Worm (Caenorhabditis elegans) whole organism, young adult: ENCODE measurements around the gene acox-1.6.

Experiments
- F22D6.2 ChIP-seq: sonication (generic microtip); optimal IDR thresholded peaks from 2 replicates; lab custom pipeline; 2016; ENCODE audit warnings: mild to moderate bottlenecking, missing genetic modification characterization, missing compliant biosample characterization
- F37B4.10 ChIP-seq: fragments of 200-800 bp; sonication (Bioruptor generic); IDR thresholded peaks from 2 replicates; pipeline ENCODE4 v1.3.6; 2022; ENCODE audit warnings: missing genetic modification characterization, missing compliant biosample characterization
- F49E8.2 ChIP-seq: sonication (generic microtip); optimal IDR thresholded peaks from 3 replicates; lab custom pipeline; 2017; ENCODE audit warnings: missing genetic modification characterization, mild to moderate bottlenecking, missing compliant biosample characterization, antibody characterized with exemption, moderate library complexity; ENCODE audit not compliant: insufficient read depth
- F52B5.7 ChIP-seq: sonication (generic microtip); optimal IDR thresholded peaks from 2 replicates; lab custom pipeline; 2016; ENCODE audit warnings: mild to moderate bottlenecking, missing genetic modification characterization, missing compliant biosample characterization
- K11D2.4 ChIP-seq: fragments of 200-800 bp; sonication (Bioruptor generic); IDR thresholded peaks from 2 replicates; pipeline ENCODE4 v1.3.6; 2022; ENCODE audit warnings: missing genetic modification reagents, missing genetic modification characterization, missing compliant biosample characterization
- K12H6.12 ChIP-seq: fragments of 200-800 bp; sonication (Bioruptor generic); optimal IDR thresholded peaks from 2 replicates; lab custom pipeline; 2018; ENCODE audit warnings: mild to moderate bottlenecking, missing genetic modification characterization, missing compliant biosample characterization
- Y53F4B.3 ChIP-seq: fragments of 200-800 bp; sonication (Bioruptor generic); IDR thresholded peaks from 2 replicates; pipeline ENCODE4 v1.3.6; 2022; ENCODE audit warnings: missing genetic modification reagents, missing genetic modification characterization, missing compliant biosample characterization
- ZK185.1 ChIP-seq: sonication (generic microtip); optimal IDR thresholded peaks from 2 replicates; lab custom pipeline; 2016; ENCODE audit warnings: mild to moderate bottlenecking, missing genetic modification characterization, missing compliant biosample characterization; ENCODE audit not compliant: poor library complexity, severe bottlenecking
- aptf-3 ChIP-seq: fragments of 200-800 bp; sonication (Bioruptor generic); IDR thresholded peaks from 2 replicates; pipeline ENCODE4 v1.3.6; 2022; ENCODE audit warnings: missing genetic modification characterization, missing compliant biosample characterization
- atf-7 ChIP-seq: sonication (generic microtip); optimal IDR thresholded peaks from 2 replicates; lab custom pipeline; 2017; ENCODE audit warnings: mild to moderate bottlenecking, missing genetic modification characterization, missing compliant biosample characterization
- attf-3 ChIP-seq: fragments of 200-800 bp; sonication (Bioruptor generic); conservative IDR thresholded peaks from 2 replicates; pipeline ENCODE4 v1.3.6; 2022; ENCODE audit warnings: missing genetic modification reagents, missing genetic modification characterization, missing compliant biosample characterization
- ccch-3 ChIP-seq: fragments of 200-800 bp; sonication (Bioruptor generic); optimal IDR thresholded peaks from 2 replicates; lab custom pipeline; 2018; ENCODE audit warnings: mild to moderate bottlenecking, missing genetic modification characterization, missing compliant biosample characterization
- cebp-1 ChIP-seq, 2 experiments: fragments of 200-800 bp in 1 of 2; sonication (Bioruptor generic) in 1 of 2; sonication (generic microtip) in 1 of 2; IDR thresholded peaks in 1 of 2; optimal IDR thresholded peaks in 1 of 2; 2 replicates each; pipeline versions ENCODE4 v1.3.6 to Lab custom; 2017 to 2022; ENCODE audit warnings: missing compliant biosample characterization in 2 of 2, missing genetic modification characterization in 2 of 2, mild to moderate bottlenecking in 1 of 2, missing genetic modification reagents in 1 of 2, moderate library complexity in 1 of 2
- ceh-100 ChIP-seq: fragments of 200-800 bp; sonication (Bioruptor generic); IDR thresholded peaks from 2 replicates; pipeline ENCODE4 v1.3.6; 2022; ENCODE audit warnings: missing genetic modification reagents, missing genetic modification characterization, missing compliant biosample characterization
- ceh-27 ChIP-seq: fragments of 200-800 bp; sonication (Bioruptor generic); optimal IDR thresholded peaks from 2 replicates; lab custom pipeline; 2018; ENCODE audit warnings: mild to moderate bottlenecking, missing genetic modification characterization, moderate library complexity, missing compliant biosample characterization
- chd-7 ChIP-seq: sonication (generic microtip); optimal IDR thresholded peaks from 2 replicates; lab custom pipeline; 2016; ENCODE audit warnings: mild to moderate bottlenecking, missing genetic modification characterization, moderate library complexity, missing compliant biosample characterization
- dox-1 ChIP-seq: fragments of 200-800 bp; sonication (Bioruptor generic); IDR thresholded peaks from 2 replicates; pipeline ENCODE4 v1.3.6; 2022; ENCODE audit warnings: missing genetic modification reagents, missing genetic modification characterization, missing compliant biosample characterization
- egl-44 ChIP-seq: fragments of 200-800 bp; sonication (Bioruptor generic); IDR thresholded peaks from 2 replicates; pipeline ENCODE4 v1.3.6; 2022; ENCODE audit warnings: missing genetic modification reagents, missing genetic modification characterization, missing compliant biosample characterization
- egrh-3 ChIP-seq: fragments of 200-800 bp; sonication (Bioruptor generic); IDR thresholded peaks from 2 replicates; pipeline ENCODE4 v1.3.6; 2022; ENCODE audit warnings: missing genetic modification reagents, missing genetic modification characterization, missing compliant biosample characterization
- hlh-12 ChIP-seq: sonication (generic microtip); optimal IDR thresholded peaks from 2 replicates; lab custom pipeline; 2016; ENCODE audit warnings: missing genetic modification characterization, missing compliant biosample characterization
- hrde-1 ChIP-seq: sonication (generic microtip); optimal IDR thresholded peaks from 2 replicates; lab custom pipeline; 2016; ENCODE audit warnings: missing genetic modification characterization, mild to moderate bottlenecking, missing compliant biosample characterization, moderate library complexity, missing genotype, missing genetic modification reagents, borderline replicate concordance
- let-526 ChIP-seq: fragments of 200-800 bp; sonication (Bioruptor generic); IDR thresholded peaks from 2 replicates; pipeline ENCODE4 v1.3.6; 2022; ENCODE audit warnings: missing genetic modification reagents, missing genetic modification characterization, missing compliant biosample characterization
- let-607 ChIP-seq, 2 experiments: fragments of 200-800 bp in 1 of 2; sonication (Bioruptor generic) in 1 of 2; sonication (generic microtip) in 1 of 2; optimal IDR thresholded peaks; 2 replicates each; lab custom pipeline; 2016 to 2018; ENCODE audit warnings: mild to moderate bottlenecking in 2 of 2, missing compliant biosample characterization in 2 of 2, missing genetic modification characterization in 2 of 2, moderate library complexity in 2 of 2, missing genotype in 1 of 2
- lin-35 ChIP-seq, 3 experiments: fragments of 150-350 bp in 2 of 3; sonication (generic microtip) in 1 of 3; optimal IDR thresholded peaks; 2 replicates each; lab custom pipeline; 2014 to 2018; ENCODE audit warnings: missing biosample characterization in 3 of 3, missing genetic modification characterization in 3 of 3, missing genetic modification reagents in 3 of 3
- lir-1 ChIP-seq: fragments of 200-800 bp; sonication (Bioruptor generic); conservative IDR thresholded peaks from 2 replicates; pipeline ENCODE4 v1.3.6; 2022; ENCODE audit warnings: missing genetic modification reagents, missing genetic modification characterization, missing compliant biosample characterization
- lsy-27 ChIP-seq: sonication (generic microtip); optimal IDR thresholded peaks from 2 replicates; lab custom pipeline; 2017; ENCODE audit warnings: missing genetic modification characterization, mild to moderate bottlenecking, missing compliant biosample characterization, antibody characterized with exemption, missing genotype, borderline replicate concordance; ENCODE audit not compliant: insufficient read depth
- madf-10 ChIP-seq: sonication (generic microtip); optimal IDR thresholded peaks from 2 replicates; lab custom pipeline; 2016; ENCODE audit warnings: mild to moderate bottlenecking, missing genetic modification characterization, missing compliant biosample characterization
- nhr-90 ChIP-seq: sonication (generic microtip); optimal IDR thresholded peaks from 2 replicates; lab custom pipeline; 2016; ENCODE audit warnings: missing genotype, mild to moderate bottlenecking, missing genetic modification characterization, missing compliant biosample characterization
- pbrm-1 ChIP-seq: fragments of 200-800 bp; sonication (Bioruptor generic); IDR thresholded peaks from 2 replicates; pipeline ENCODE4 v1.3.6; 2022; ENCODE audit warnings: missing genetic modification reagents, missing genetic modification characterization, missing compliant biosample characterization
- pha-4 ChIP-seq: fragments of 150-350 bp; sonication (generic microtip); optimal IDR thresholded peaks from 2 replicates; lab custom pipeline; 2014; ENCODE audit warnings: missing biosample characterization, missing genetic modification reagents, missing genetic modification characterization
- rpc-1 ChIP-seq, 2 experiments: fragments of 150-350 bp in 1 of 2; sonication (generic microtip) in 1 of 2; optimal IDR thresholded peaks; 2 replicates each; lab custom pipeline; 2014 to 2018; ENCODE audit warnings: missing biosample characterization in 1 of 2, missing genetic modification characterization in 1 of 2, missing genetic modification reagents in 1 of 2, missing genotype in 1 of 2
- snpc-1.3 ChIP-seq: sonication (generic microtip); optimal IDR thresholded peaks from 2 replicates; lab custom pipeline; 2017; ENCODE audit warnings: missing genetic modification characterization, mild to moderate bottlenecking, missing compliant biosample characterization, antibody characterized with exemption, moderate library complexity, missing genotype, missing genetic modification reagents; ENCODE audit not compliant: insufficient read depth
- sptf-2 ChIP-seq: fragments of 200-800 bp; sonication (Bioruptor generic); optimal IDR thresholded peaks from 2 replicates; lab custom pipeline; 2018; ENCODE audit warnings: mild to moderate bottlenecking, missing genetic modification characterization, missing compliant biosample characterization
- unc-62 ChIP-seq: fragments of 150-350 bp; optimal IDR thresholded peaks from 2 replicates; lab custom pipeline; 2014; ENCODE audit warnings: missing biosample characterization, missing genetic modification reagents, missing genetic modification characterization
- xnd-1 ChIP-seq: sonication (generic microtip); optimal IDR thresholded peaks from 2 replicates; lab custom pipeline; 2016; ENCODE audit warnings: missing genotype, missing genetic modification reagents, missing genetic modification characterization, missing compliant biosample characterization
- zfh-2 ChIP-seq: fragments of 200-800 bp; sonication (Bioruptor generic); conservative IDR thresholded peaks from 2 replicates; pipeline ENCODE4 v1.3.6; 2022; ENCODE audit warnings: missing genetic modification reagents, missing genetic modification characterization, missing compliant biosample characterization
- ztf-18 ChIP-seq: sonication (generic microtip); optimal IDR thresholded peaks from 2 replicates; lab custom pipeline; 2016; ENCODE audit warnings: missing genotype, mild to moderate bottlenecking, missing genetic modification characterization, missing compliant biosample characterization
- ztf-22 ChIP-seq: fragments of 200-800 bp; sonication (Bioruptor generic); optimal IDR thresholded peaks from 2 replicates; lab custom pipeline; 2018; ENCODE audit warnings: mild to moderate bottlenecking, missing genetic modification characterization, moderate library complexity, missing compliant biosample characterization
- ztf-25 ChIP-seq: fragments of 200-800 bp; sonication (Bioruptor generic); IDR thresholded peaks from 2 replicates; pipeline ENCODE4 v1.3.6; 2022; ENCODE audit warnings: missing genetic modification reagents, missing genetic modification characterization, missing compliant biosample characterization

The acox-1.6 gene

DNA sequence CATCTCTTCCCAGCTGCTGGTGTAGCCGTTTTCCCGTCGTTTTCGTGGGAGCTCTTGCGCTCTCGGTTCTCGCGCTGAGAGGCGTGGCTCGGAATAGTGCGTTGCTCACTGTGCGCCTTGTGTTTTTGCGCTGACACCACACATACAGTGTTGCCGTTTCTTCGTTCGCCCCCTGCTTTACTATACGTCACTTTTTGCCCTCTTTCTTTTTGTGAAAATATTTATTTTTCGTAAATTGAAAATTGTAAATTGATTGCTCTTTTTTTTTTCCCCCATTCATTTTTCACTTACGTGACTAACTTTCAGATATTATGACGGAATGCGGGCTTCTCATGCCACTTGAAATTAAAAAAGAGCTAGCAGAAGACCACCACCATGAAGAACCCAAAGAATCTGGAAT lies 40.4 kb upstream of the acox-1.6 start, which contains the start of gene gmeb-2:
Gene gmeb-2 (plus strand): TSS at position 301 of the 400 bp plus-strand sequence.
- TF ChIP-seq aptf-3 (GFP tag; lab: Robert Waterston, UW) (no peak), zfh-2 (GFP tag; lab: Robert Waterston, UW) (peak; percentile 74)

- no peak for TF ChIP-seq let-607 (tag; optimal IDR thresholded peaks at IDR 0.05; lab: Kevin White, UChicago)
- TF ChIP-seq dox-1 (GFP tag; lab: Robert Waterston, UW): 0 out of 2 replicates have a peak, but pooled peaks have one; percentile 7
- TF ChIP-seq chd-7: peak; percentile 2
- TF ChIP-seq cebp-1 (GFP tag; IDR thresholded peaks at IDR 0.05; lab: Robert Waterston, UW): no peak
- peak; percentile 32 for TF ChIP-seq cebp-1 (tag; optimal IDR thresholded peaks at IDR 0.05; lab: Kevin White, UChicago)
- TF ChIP-seq ceh-27 (GFP tag; lab: Kevin White, UChicago): peak; percentile 37
- TF ChIP-seq egl-44: 0 out of 2 replicates have a peak, but pooled peaks have one; percentile 35
- no peak for TF ChIP-seq lir-1 (GFP tag; lab: Robert Waterston, UW)
- no peak for TF ChIP-seq F49E8.2 (tag; lab: Kevin White, UChicago)
- peak; percentile 70 for TF ChIP-seq zfh-2 (GFP tag; lab: Robert Waterston, UW)
- TF ChIP-seq, all 124 proteins: peak for 6
These were observed 38.6 kb upstream of the acox-1.6 start for ce11 chrX:15876936-15877335.

DNA sequence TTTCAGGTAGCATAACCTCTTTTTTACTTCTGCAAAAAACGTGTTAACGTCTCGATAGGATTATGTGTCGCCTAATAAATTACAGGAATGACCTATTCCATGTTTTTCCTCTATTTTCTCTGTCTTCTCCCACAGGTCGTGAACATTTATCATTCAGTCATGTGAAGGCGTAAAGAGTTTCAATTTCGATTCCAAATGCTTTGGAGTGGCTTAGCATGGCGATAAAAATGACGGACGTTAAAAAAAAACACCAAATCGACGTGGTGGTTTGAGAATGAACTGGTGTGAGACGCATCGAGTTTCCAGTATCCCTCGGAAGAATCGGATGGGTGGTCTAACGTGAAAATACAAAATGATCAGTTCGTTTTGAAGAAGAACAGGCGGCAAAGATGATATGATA lies 31.2 kb upstream of the acox-1.6 start:
- no peak for TF ChIP-seq rpc-1 (optimal IDR thresholded peaks at IDR 0.05; lab: Kevin White, UChicago)
- TF ChIP-seq rpc-1 (tag; optimal IDR thresholded peaks at IDR 0.05; lab: Kevin White, UChicago): no peak
- TF ChIP-seq F52B5.7: no peak
- no peak for TF ChIP-seq attf-3
- no peak for TF ChIP-seq zfh-2 (GFP tag; lab: Robert Waterston, UW)
- TF ChIP-seq K11D2.4 (GFP tag; lab: Robert Waterston, UW): no peak
- TF ChIP-seq F37B4.10 (GFP tag; lab: Robert Waterston, UW): no peak
- no peak for TF ChIP-seq ccch-3 (GFP tag; lab: Kevin White, UChicago)
- no peak for TF ChIP-seq xnd-1
- TF ChIP-seq atf-7 (tag; lab: Kevin White, UChicago): no peak
- TF ChIP-seq let-526: no peak
- no peak for TF ChIP-seq nhr-90 (tag; lab: Kevin White, UChicago)
- TF ChIP-seq lsy-27 (tag; lab: Kevin White, UChicago): no peak

DNA sequence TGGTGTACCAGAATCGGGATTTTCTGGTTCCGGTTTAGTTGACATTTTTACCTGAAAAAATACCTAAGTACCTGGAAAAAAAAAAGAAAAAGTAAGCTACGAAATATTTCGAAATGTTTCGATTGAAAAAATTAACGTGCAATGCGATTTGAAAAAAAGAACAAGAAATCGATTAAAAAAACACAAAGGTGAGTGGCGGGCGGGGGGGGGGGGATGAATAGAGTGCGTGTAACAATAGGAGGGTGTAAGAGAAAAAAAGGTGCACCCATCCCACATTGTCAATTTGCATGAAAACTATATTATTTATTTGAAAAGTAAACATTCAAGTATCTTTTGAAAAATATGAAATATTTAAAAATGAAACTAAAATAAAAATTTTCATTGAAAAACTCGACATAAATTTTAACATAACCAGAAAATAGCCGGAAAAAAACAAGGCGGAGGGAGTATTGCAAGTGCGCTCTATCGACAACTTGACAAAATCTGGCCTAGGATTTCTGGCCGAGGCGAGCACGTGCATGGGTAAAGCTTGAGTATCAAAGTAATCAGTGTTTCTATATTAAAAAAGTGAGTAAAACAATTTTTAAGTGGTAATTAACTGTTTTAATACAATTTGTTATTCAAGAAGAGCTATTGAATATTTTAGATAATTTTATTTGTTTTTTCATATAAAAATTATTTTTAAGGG lies 27.7 kb upstream of the acox-1.6 start, which contains the start of the genes csb-1 and F53H4.4:
Gene csb-1 (minus strand): TSS at position 51 of the 688 bp plus-strand sequence.
Gene F53H4.4 (plus strand): TSS at position 520 of the 688 bp plus-strand sequence.
- TF ChIP-seq cebp-1 (GFP tag; IDR thresholded peaks at IDR 0.05; lab: Robert Waterston, UW) (no peak), cebp-1 (tag; optimal IDR thresholded peaks at IDR 0.05; lab: Kevin White, UChicago) (peak; percentile 58), hlh-12 (tag; lab: Kevin White, UChicago) (no peak), snpc-1.3 (tag; lab: Kevin White, UChicago) (no peak), ccch-3 (GFP tag; lab: Kevin White, UChicago) (no peak), pha-4 (peak; percentile 74), zfh-2 (GFP tag; lab: Robert Waterston, UW) (no peak), ZK185.1 (tag; lab: Kevin White, UChicago) (peak; percentile 73), sptf-2 (GFP tag; lab: Kevin White, UChicago) (no peak), ceh-100 (GFP tag; lab: Robert Waterston, UW) (no peak), egrh-3 (GFP tag; lab: Robert Waterston, UW) (no peak), K12H6.12 (tag; lab: Kevin White, UChicago) (peak; percentile 23), madf-10 (tag; lab: Kevin White, UChicago) (peak; percentile 25), ztf-22 (GFP tag; lab: Kevin White, UChicago) (no peak), ceh-27 (GFP tag; lab: Kevin White, UChicago) (peak; percentile 43), Y53F4B.3 (GFP tag; lab: Robert Waterston, UW) (no peak), dox-1 (GFP tag; lab: Robert Waterston, UW) (peak; percentile 83), pbrm-1 (no peak), lin-35 (GFP tag; optimal IDR thresholded peaks at IDR 0.05; lab: Kevin White, UChicago) (peak in 1 of 3 experiments; percentile 46), unc-62 (GFP tag; lab: Kevin White, UChicago) (no peak), hrde-1 (no peak), ztf-25 (GFP tag; lab: Robert Waterston, UW) (no peak), ztf-18 (peak; percentile 47), F22D6.2 (no peak), lir-1 (GFP tag; lab: Robert Waterston, UW) (no peak)
